Worm (Caenorhabditis elegans): Measurements from ENCODE around the gene dsl-6.
"Not testable (repeated sequence)": the region's sequence is repeated elsewhere in the genome, so short reads cannot be mapped to it uniquely, and the experiment has no call there.

ce11 chrIV:11406744-11407690 lies 8.9 kb upstream of the dsl-6 start, which contains the start of the genes his-63 and his-64:
- TF ChIP-seq F37B4.10 (GFP tag; IDR thresholded peaks at IDR 0.05); unc-130 (GFP tag; optimal IDR thresholded peaks at IDR 0.05); rcor-1 (GFP tag; IDR thresholded peaks at IDR 0.05); cebp-1 (GFP tag; IDR thresholded peaks at IDR 0.05); cebp-1 (tag; optimal IDR thresholded peaks at IDR 0.05); nfya-1 (tag; optimal IDR thresholded peaks at IDR 0.05; ENCODE audit: borderline replicate concordance, insufficient read depth); repo-1 (tag; optimal IDR thresholded peaks at IDR 0.05); snpc-4 (GFP tag; optimal IDR thresholded peaks at IDR 0.05): not testable (repeated sequence)
- TF ChIP-seq snpc-4 (tag; optimal IDR thresholded peaks at IDR 0.05), result peak in 1 of 4 experiments; percentile 25
